Worm (Caenorhabditis elegans): ENCODE measurements around the gene Y53G8AR.6.

- TF ChIP-seq blmp-1 (tag; optimal IDR thresholded peaks at IDR 0.05), result no peak
- TF ChIP-seq nhr-237 (tag; optimal IDR thresholded peaks at IDR 0.05), result no peak
- TF ChIP-seq nhr-11 (tag; optimal IDR thresholded peaks at IDR 0.05), result no peak
- no peak for TF ChIP-seq pqm-1 (tag; optimal IDR thresholded peaks at IDR 0.05)
- no peak for TF ChIP-seq pax-3 (tag; optimal IDR thresholded peaks at IDR 0.05)
- no peak for TF ChIP-seq aly-2 (tag; optimal IDR thresholded peaks at IDR 0.05)
- no peak for TF ChIP-seq ama-1 (optimal IDR thresholded peaks at IDR 0.05)
- TF ChIP-seq ztf-4 (tag; optimal IDR thresholded peaks at IDR 0.05), result no peak
- no peak for TF ChIP-seq nhr-84 (tag; optimal IDR thresholded peaks at IDR 0.05)
Observed at ce11 chrIII:3329467-3329866, 34.9 kb downstream of the Y53G8AR.6 start.

Measured in whole organism, L1 larva.